Fruit fly (Drosophila melanogaster): ENCODE results near the gene nSMase.
A peak's percentile ranks its signal among the peaks of the same experiment; 100 is the strongest.

The nSMase gene

dm6 chr3L:3198447-3199402 is 20.2 kb upstream of the nSMase start, which contains the start of the genes CG32276 and gry (continued):
- TF ChIP-seq esn (GFP tag; optimal IDR thresholded peaks at IDR 0.05): peak; percentile 77
- no peak for TF ChIP-seq net (GFP tag; optimal IDR thresholded peaks at IDR 0.05)
- peak; percentile 71 for TF ChIP-seq CG6854 (GFP tag; optimal IDR thresholded peaks at IDR 0.05)
- peak; percentile 84 for TF ChIP-seq CG3919 (GFP tag; optimal IDR thresholded peaks at IDR 0.05)
- TF ChIP-seq Ets21C (GFP tag; optimal IDR thresholded peaks at IDR 0.05): peak; percentile 77
- peak; percentile 73 for TF ChIP-seq acj6 (GFP tag; optimal IDR thresholded peaks at IDR 0.05)
- TF ChIP-seq lz (GFP tag; optimal IDR thresholded peaks at IDR 0.05): peak; percentile 85
- no peak for TF ChIP-seq spab (GFP tag; optimal IDR thresholded peaks at IDR 0.05)
- peak; percentile 78 for TF ChIP-seq Eip93F (GFP tag; optimal IDR thresholded peaks at IDR 0.05)
- peak; percentile 38 for TF ChIP-seq Blimp-1 (GFP tag; optimal IDR thresholded peaks at IDR 0.05)
- no peak for TF ChIP-seq CG6276 (GFP tag; optimal IDR thresholded peaks at IDR 0.05)
- TF ChIP-seq Met (GFP tag; optimal IDR thresholded peaks at IDR 0.05): no peak
- no peak for TF ChIP-seq Hr4 (GFP tag; optimal IDR thresholded peaks at IDR 0.05)
- TF ChIP-seq CG8319 (GFP tag; optimal IDR thresholded peaks at IDR 0.05): peak; percentile 57
- TF ChIP-seq CG8119 (GFP tag; IDR thresholded peaks at IDR 0.05): peak; percentile 32; the same call in 1 of the 3 replicates
- TF ChIP-seq CG9139 (GFP tag; optimal IDR thresholded peaks at IDR 0.05): no peak

DNA sequence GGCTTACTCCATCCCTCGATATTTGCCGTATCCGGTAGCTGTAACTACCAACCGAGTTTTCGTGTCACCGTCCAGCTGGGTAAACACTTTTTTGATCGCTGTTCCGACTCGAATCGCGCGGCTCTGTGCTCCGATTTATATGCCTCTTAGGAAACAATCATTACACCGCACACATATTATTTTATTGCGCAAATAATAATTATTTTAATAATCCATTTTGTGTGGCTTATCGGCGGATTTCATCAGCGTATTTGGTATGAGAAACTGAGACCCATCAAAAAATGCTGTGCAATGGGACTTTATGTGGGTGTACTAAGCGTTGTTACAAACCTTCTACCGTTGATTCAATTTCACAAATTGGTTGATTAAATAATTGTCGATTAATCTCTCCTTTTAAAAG is 15.9 kb upstream of the nSMase start, which contains the start of gene CG32271:
Gene CG32271, minus strand, starts transcription at position 101 of the 400 bp plus-strand sequence.
- TF ChIP-seq CG10631 (GFP tag; optimal IDR thresholded peaks at IDR 0.05): no peak
- no peak for TF ChIP-seq dac (GFP tag; optimal IDR thresholded peaks at IDR 0.05)
- TF ChIP-seq CG32006 (GFP tag; optimal IDR thresholded peaks at IDR 0.05): no peak
- no peak for TF ChIP-seq CG6163 (GFP tag; IDR thresholded peaks at IDR 0.05)
- TF ChIP-seq OdsH (GFP tag; optimal IDR thresholded peaks at IDR 0.05): no peak
- no peak for TF ChIP-seq CG3919 (GFP tag; optimal IDR thresholded peaks at IDR 0.05)
- no peak for TF ChIP-seq Hr4 (GFP tag; optimal IDR thresholded peaks at IDR 0.05)
- TF ChIP-seq eg (GFP tag; IDR thresholded peaks at IDR 0.05): no peak
- no peak for TF ChIP-seq CG15336 (GFP tag; IDR thresholded peaks at IDR 0.05)

DNA sequence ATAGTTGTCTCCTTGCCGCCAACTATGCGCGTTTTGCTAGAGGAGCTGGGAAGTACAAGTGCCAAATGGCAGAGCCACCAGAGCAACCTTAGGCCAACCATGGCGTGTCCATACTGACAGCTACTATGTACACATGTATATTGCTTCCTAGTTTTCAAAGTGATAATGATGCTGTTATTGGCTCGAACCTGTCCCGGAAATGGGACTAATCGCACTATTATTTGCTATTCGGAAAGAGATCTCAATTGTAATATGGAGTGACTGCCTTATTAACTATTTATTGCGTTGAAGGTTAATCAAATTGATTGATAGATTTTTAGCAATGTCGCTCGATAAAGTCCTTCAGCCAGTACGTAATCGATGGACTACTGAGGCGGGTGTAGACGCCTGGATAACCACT is 14.6 kb upstream of the nSMase start, which contains the start of gene CG33159:
Gene CG33159, minus strand, starts transcription at position 101 of the 400 bp plus-strand sequence.
- TF ChIP-seq pdm3 (GFP tag; optimal IDR thresholded peaks at IDR 0.05) (no peak), CG9139 (GFP tag; optimal IDR thresholded peaks at IDR 0.05) (no peak), CG4318 (GFP tag; optimal IDR thresholded peaks at IDR 0.05) (no peak), salr (GFP tag; optimal IDR thresholded peaks at IDR 0.05) (no peak), CG16779 (tag; optimal IDR thresholded peaks at IDR 0.05) (no peak), Blimp-1 (GFP tag; optimal IDR thresholded peaks at IDR 0.05) (no peak), CG6792 (GFP tag; optimal IDR thresholded peaks at IDR 0.05) (no peak), Hr38 (GFP tag; optimal IDR thresholded peaks at IDR 0.05) (no peak), ss (GFP tag; optimal IDR thresholded peaks at IDR 0.05) (no peak), Eip93F (GFP tag; optimal IDR thresholded peaks at IDR 0.05) (no peak), vri (GFP tag; optimal IDR thresholded peaks at IDR 0.05) (no peak), CG8632 (GFP tag; optimal IDR thresholded peaks at IDR 0.05) (no peak), CG11762 (GFP tag; optimal IDR thresholded peaks at IDR 0.05; ENCODE audit: insufficient read depth) (no peak)

DNA sequence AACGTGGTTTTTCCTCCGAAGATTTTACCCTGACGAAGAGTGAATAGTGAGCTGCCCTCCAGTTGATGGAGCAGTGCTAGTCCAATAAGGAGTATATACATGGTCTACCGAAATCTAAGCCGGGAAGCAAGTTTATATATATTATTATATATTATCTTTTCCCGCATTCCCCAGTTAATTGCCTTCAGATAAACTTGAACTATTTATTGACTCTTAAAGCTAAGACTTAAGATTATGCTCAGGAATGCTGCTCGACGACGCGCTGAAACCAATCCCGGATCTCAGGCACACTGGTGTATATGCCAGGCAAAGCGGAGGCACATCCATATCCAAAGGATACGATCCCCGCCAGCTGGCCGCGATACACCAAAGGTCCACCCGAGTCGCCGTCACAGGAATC is 13.6 kb upstream of the nSMase start, which contains the start of gene CG32277:
Gene CG32277, minus strand, starts transcription at position 101 of the 400 bp plus-strand sequence.
- TF ChIP-seq Hr4 (GFP tag; optimal IDR thresholded peaks at IDR 0.05) (no peak), CG31627 (GFP tag; optimal IDR thresholded peaks at IDR 0.05) (no peak), fd85E (GFP tag; optimal IDR thresholded peaks at IDR 0.05) (no peak), cyc (GFP tag; optimal IDR thresholded peaks at IDR 0.05) (no peak), Lpt (GFP tag; optimal IDR thresholded peaks at IDR 0.05) (no peak), achi (GFP tag; optimal IDR thresholded peaks at IDR 0.05) (no peak), CG11762 (GFP tag; optimal IDR thresholded peaks at IDR 0.05; ENCODE audit: insufficient read depth) (no peak), Hr39 (GFP tag; optimal IDR thresholded peaks at IDR 0.05) (no peak), dac (GFP tag; optimal IDR thresholded peaks at IDR 0.05) (no peak), CG10631 (GFP tag; optimal IDR thresholded peaks at IDR 0.05) (no peak), CG6792 (GFP tag; optimal IDR thresholded peaks at IDR 0.05) (no peak), esn (GFP tag; optimal IDR thresholded peaks at IDR 0.05) (no peak), Smox (GFP tag; optimal IDR thresholded peaks at IDR 0.05) (no peak), CG4318 (GFP tag; optimal IDR thresholded peaks at IDR 0.05) (no peak), OdsH (GFP tag; optimal IDR thresholded peaks at IDR 0.05) (no peak), Gug (GFP tag; IDR thresholded peaks at IDR 0.05) (no peak)

Data from whole organism, prepupa.